Fruit fly (Drosophila melanogaster): Measurements from ENCODE around the gene CG6565.

DNA sequence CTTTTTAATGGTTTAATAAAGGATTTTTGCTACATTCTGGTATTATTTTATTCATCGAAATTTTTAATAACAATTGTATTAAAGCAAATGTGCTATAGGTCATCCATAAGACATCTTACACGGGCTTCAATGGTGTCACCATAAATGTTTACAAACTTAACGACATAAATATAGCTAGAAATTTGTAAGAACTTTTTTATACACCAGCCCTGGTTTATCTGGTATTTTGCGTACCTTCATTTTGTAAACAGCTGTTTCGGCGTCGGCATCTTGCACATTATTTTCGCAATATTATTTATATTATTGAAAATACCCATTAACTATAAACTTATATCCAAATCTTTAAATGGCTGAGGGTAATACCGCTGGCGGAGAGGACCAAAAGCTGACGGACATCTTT lies 6.4 kb upstream of the CG6565 start, which contains the start of gene Tap42:
- TF ChIP-seq CG32121 (GFP tag; IDR thresholded peaks at IDR 0.05) (no peak), CG8301 (tag; optimal IDR thresholded peaks at IDR 0.05) (no peak), fd96Ca (GFP tag; IDR thresholded peaks at IDR 0.05) (no peak), CG4496 (GFP tag; IDR thresholded peaks at IDR 0.05) (no peak), CG15710 (tag; optimal IDR thresholded peaks at IDR 0.05) (no peak), CG34367 (tag; optimal IDR thresholded peaks at IDR 0.05) (no peak)
